Worm (Caenorhabditis elegans): Measurements from ENCODE around the gene srsx-31.

DNA sequence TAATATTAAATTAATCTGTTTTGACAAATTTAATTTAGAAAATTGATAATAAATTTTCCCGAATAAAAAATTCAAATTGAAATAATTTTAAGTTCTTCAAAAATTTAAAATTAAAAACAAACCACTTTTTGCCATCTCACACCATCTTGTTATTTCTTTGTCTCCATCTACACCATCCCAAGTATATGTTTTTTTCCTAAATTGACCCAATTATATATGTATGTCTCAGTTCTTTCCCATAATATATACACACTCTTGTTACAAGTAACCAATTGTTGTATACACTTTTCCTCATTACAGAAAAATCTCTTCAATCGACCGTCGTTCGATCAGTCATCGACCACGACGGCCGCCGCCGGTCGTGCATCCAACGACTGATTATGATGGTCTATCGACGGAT lies 27.4 kb upstream of the srsx-31 start, which contains the start of gene gly-20:
- no peak for TF ChIP-seq ceh-8 (GFP tag; optimal IDR thresholded peaks at IDR 0.05)
- no peak for TF ChIP-seq sptf-1 (tag; optimal IDR thresholded peaks at IDR 0.05)
- TF ChIP-seq ztf-11 (tag; optimal IDR thresholded peaks at IDR 0.05) = no peak
- TF ChIP-seq lir-3 (tag; optimal IDR thresholded peaks at IDR 0.05; ENCODE audit: poor library complexity) = no peak
- TF ChIP-seq tbx-2 (tag; optimal IDR thresholded peaks at IDR 0.05) = no peak
- TF ChIP-seq fkh-10 (GFP tag; optimal IDR thresholded peaks at IDR 0.05) = no peak
- no peak for TF ChIP-seq nhr-77 (tag; optimal IDR thresholded peaks at IDR 0.05)
- no peak for TF ChIP-seq nhr-11 (tag; optimal IDR thresholded peaks at IDR 0.05)
- TF ChIP-seq ceh-82 (tag; optimal IDR thresholded peaks at IDR 0.05) = no peak
- TF ChIP-seq ces-1 (GFP tag; optimal IDR thresholded peaks at IDR 0.05) = no peak
- no peak for TF ChIP-seq jun-1 (tag; optimal IDR thresholded peaks at IDR 0.05)
- TF ChIP-seq elt-2 (tag; optimal IDR thresholded peaks at IDR 0.05) = no peak

Data from whole organism, L1 larva.